Fruit fly (Drosophila melanogaster): Measurements from ENCODE around the gene CG7920.
A peak's percentile ranks its signal among the peaks of the same experiment; 100 is the strongest.

- TF ChIP-seq psq (GFP tag; optimal IDR thresholded peaks at IDR 0.05), result no peak
- TF ChIP-seq jim (GFP tag; optimal IDR thresholded peaks at IDR 0.05), result no peak
- no peak for TF ChIP-seq Hnf4 (GFP tag; optimal IDR thresholded peaks at IDR 0.05)
- TF ChIP-seq br (GFP tag; optimal IDR thresholded peaks at IDR 0.05), result peak; percentile 30
- TF ChIP-seq sv (GFP tag; optimal IDR thresholded peaks at IDR 0.05), result no peak
- peak; percentile 19 for TF ChIP-seq ey (GFP tag; optimal IDR thresholded peaks at IDR 0.05)
- peak; percentile 13 for TF ChIP-seq Sp1 (GFP tag; optimal IDR thresholded peaks at IDR 0.05)
- TF ChIP-seq Dfd (GFP tag; optimal IDR thresholded peaks at IDR 0.05), result no peak
These were observed 40.9 kb upstream of the CG7920 start, which contains the start of the genes Rpp14b and spn-A for dm6 chr3R:30055915-30056544.

All from whole organism, wandering third instar larva.